Fruit fly (Drosophila melanogaster): ENCODE data around the gene SMC1.
A peak's percentile ranks its signal among the peaks of the same experiment; 100 is the strongest.

Gene SMC1

dm6 chr3R:24058041-24058440 is at the start of gene SMC1:
SMC1 (plus strand) TSS chr3R:24058287.
- TF ChIP-seq EcR (GFP tag; optimal IDR thresholded peaks at IDR 0.05) (no peak), psq (optimal IDR thresholded peaks at IDR 0.05) (no peak)

DNA sequence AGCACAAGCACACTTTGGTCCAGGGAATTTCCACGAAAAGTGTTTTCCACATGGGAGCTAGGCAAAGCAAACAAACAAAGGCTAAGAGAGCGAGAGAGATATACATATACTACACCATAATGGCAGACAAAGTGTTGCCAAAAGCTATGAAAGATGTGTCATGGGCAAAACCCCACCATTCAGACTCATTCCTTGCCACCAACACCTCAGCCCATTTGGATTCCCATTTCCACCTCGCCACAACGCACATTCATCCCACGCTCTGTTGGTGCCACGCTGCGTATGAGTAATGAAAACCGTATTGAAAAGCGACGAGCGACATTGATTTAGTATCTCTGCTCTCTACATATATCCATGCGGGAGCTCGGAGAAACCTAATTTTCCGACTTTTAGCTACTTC is 49.2 kb upstream of the SMC1 start:
- TF ChIP-seq usp (GFP tag; optimal IDR thresholded peaks at IDR 0.05) (no peak), Dll (optimal IDR thresholded peaks at IDR 0.05) (no peak), EcR (GFP tag; optimal IDR thresholded peaks at IDR 0.05) (no peak), CG8478 (optimal IDR thresholded peaks at IDR 0.05) (no peak), psq (optimal IDR thresholded peaks at IDR 0.05) (no peak), pan (optimal IDR thresholded peaks at IDR 0.05) (no peak)

DNA sequence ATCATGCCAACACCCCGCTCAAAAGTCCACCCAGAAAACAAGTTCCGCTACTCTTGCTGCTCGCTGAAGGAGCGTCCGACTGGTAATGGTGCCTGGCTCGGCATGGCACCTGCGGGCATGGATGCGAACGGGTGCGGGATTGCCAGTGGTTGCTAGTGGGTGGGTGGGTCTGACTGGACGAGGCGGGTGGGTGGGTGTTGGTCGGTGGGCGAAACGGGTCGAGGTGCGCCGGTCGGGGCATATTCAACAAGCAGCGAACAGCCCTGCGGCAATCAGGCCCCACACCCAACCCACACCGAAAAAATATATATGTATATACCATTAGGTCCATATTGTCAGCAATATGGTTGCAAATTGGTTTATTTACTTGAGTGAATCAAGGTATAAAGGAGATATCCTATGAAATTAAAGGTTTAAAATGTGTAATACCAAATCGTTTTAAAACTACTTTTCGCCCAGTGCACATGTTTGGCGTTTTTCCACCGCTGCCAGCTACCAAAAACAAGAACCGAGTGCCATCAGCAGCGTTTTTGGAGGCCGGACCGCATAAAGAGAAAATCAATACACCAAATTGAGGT is 47.4 kb upstream of the SMC1 start:
- TF ChIP-seq pan (optimal IDR thresholded peaks at IDR 0.05) (no peak), CG8478 (optimal IDR thresholded peaks at IDR 0.05) (no peak), psq (optimal IDR thresholded peaks at IDR 0.05) (no peak), Dll (optimal IDR thresholded peaks at IDR 0.05) (no peak), usp (GFP tag; optimal IDR thresholded peaks at IDR 0.05) (no peak), EcR (GFP tag; optimal IDR thresholded peaks at IDR 0.05) (no peak)

- no peak for TF ChIP-seq EcR (GFP tag; optimal IDR thresholded peaks at IDR 0.05)
- no peak for TF ChIP-seq pan (optimal IDR thresholded peaks at IDR 0.05)
- no peak for TF ChIP-seq psq (optimal IDR thresholded peaks at IDR 0.05)
- TF ChIP-seq CG8478 (optimal IDR thresholded peaks at IDR 0.05) = no peak
- TF ChIP-seq Dll (optimal IDR thresholded peaks at IDR 0.05) = no peak
- no peak for TF ChIP-seq usp (GFP tag; optimal IDR thresholded peaks at IDR 0.05)
Measured at dm6 chr3R:24012038-24012693, 45.9 kb upstream of the SMC1 start.

DNA sequence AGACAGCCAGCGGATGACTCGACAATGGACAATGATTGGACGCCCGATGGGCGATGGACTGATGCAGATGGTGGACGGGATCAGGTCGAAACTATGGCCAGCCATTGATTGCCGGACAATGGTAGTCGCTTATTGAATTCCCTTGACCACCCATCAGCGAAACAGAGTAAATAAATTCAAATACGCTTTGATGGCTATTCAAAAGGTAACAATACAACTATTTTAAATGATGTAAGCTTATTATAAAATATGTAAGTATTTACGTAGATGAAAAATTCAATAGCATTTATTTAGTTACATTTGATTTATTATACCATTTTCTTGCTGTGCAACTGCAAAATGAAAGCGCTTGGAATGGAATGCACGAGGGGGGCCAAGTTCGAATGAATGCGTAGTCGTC is 43.5 kb upstream of the SMC1 start:
- no peak for TF ChIP-seq usp (GFP tag; optimal IDR thresholded peaks at IDR 0.05)
- TF ChIP-seq psq (optimal IDR thresholded peaks at IDR 0.05) = no peak
- TF ChIP-seq CG8478 (optimal IDR thresholded peaks at IDR 0.05) = no peak
- TF ChIP-seq EcR (GFP tag; optimal IDR thresholded peaks at IDR 0.05) = no peak
- no peak for TF ChIP-seq pan (optimal IDR thresholded peaks at IDR 0.05)
- TF ChIP-seq Dll (optimal IDR thresholded peaks at IDR 0.05) = no peak

dm6 chr3R:24015449-24015848 is 42.6 kb upstream of the SMC1 start:
- TF ChIP-seq CG8478 (optimal IDR thresholded peaks at IDR 0.05) (no peak), pan (optimal IDR thresholded peaks at IDR 0.05) (no peak), EcR (GFP tag; optimal IDR thresholded peaks at IDR 0.05) (no peak), usp (GFP tag; optimal IDR thresholded peaks at IDR 0.05) (no peak), Dll (optimal IDR thresholded peaks at IDR 0.05) (no peak), psq (optimal IDR thresholded peaks at IDR 0.05) (no peak)

- TF ChIP-seq EcR (GFP tag; optimal IDR thresholded peaks at IDR 0.05) (peak in 1 of 2 experiments; percentile 55), pan (optimal IDR thresholded peaks at IDR 0.05) (no peak)
Measured at dm6 chr3R:24015939-24016913, 41.9 kb upstream of the SMC1 start.

DNA sequence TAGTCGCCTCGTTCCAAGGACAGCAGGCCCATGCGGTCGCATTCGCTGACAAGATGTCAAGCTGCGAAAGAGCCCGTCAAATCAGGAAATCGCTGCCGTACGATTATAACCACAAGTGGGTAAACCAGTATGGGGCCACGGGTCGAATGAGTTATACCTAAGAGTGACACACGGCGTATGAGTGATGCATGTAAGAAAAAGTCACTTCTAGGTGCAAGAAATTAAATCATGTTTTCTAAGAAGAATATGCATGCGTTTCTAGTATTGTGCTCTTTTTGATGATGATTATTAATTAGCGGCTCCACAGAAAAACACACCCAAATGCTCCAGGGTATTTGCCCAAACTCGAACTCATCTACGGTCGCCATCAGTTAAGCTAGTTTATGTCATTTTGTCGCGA is 40.4 kb upstream of the SMC1 start:
- no peak for TF ChIP-seq pan (optimal IDR thresholded peaks at IDR 0.05)
- TF ChIP-seq Dll (optimal IDR thresholded peaks at IDR 0.05) = no peak
- no peak for TF ChIP-seq usp (GFP tag; optimal IDR thresholded peaks at IDR 0.05)
- no peak for TF ChIP-seq CG8478 (optimal IDR thresholded peaks at IDR 0.05)
- TF ChIP-seq EcR (GFP tag; optimal IDR thresholded peaks at IDR 0.05) = no peak
- TF ChIP-seq psq (optimal IDR thresholded peaks at IDR 0.05) = no peak

dm6 chr3R:24021895-24022294 is 36.2 kb upstream of the SMC1 start:
- TF ChIP-seq pan (optimal IDR thresholded peaks at IDR 0.05) (no peak), Dll (optimal IDR thresholded peaks at IDR 0.05) (no peak), EcR (GFP tag; optimal IDR thresholded peaks at IDR 0.05) (no peak), psq (optimal IDR thresholded peaks at IDR 0.05) (no peak), usp (GFP tag; optimal IDR thresholded peaks at IDR 0.05) (no peak), CG8478 (optimal IDR thresholded peaks at IDR 0.05) (no peak)

dm6 chr3R:24024123-24024522 is 34.0 kb upstream of the SMC1 start:
- TF ChIP-seq usp (GFP tag; optimal IDR thresholded peaks at IDR 0.05) (no peak), CG8478 (optimal IDR thresholded peaks at IDR 0.05) (no peak), psq (optimal IDR thresholded peaks at IDR 0.05) (no peak), pan (optimal IDR thresholded peaks at IDR 0.05) (no peak), EcR (GFP tag; optimal IDR thresholded peaks at IDR 0.05) (no peak), Dll (optimal IDR thresholded peaks at IDR 0.05) (no peak)

DNA sequence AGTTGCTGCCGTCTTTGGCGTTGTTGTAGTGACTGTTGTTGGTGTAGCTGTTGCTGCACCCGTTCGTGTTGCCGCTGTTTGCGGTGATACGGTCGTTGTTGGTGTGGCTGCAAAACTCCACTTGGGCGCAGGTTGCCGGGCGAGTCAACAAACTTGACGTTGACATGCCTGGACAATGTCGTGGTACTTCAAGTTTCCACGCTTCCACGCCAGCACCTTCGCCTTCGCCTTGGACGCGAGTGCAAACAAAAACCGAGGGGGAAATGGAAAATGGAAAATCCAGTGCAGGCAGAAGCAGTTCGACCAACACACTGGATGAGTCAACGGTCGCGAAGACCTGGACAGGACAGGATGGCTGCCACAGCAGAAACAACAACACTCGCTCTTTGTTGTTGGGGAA is 33.4 kb upstream of the SMC1 start:
- TF ChIP-seq Dll (optimal IDR thresholded peaks at IDR 0.05) (no peak), EcR (GFP tag; optimal IDR thresholded peaks at IDR 0.05) (peak in 1 of 2 experiments; percentile 72)

dm6 chr3R:24025715-24026467 is 32.2 kb upstream of the SMC1 start:
- TF ChIP-seq psq (optimal IDR thresholded peaks at IDR 0.05) (no peak), pan (optimal IDR thresholded peaks at IDR 0.05) (no peak), Dll (optimal IDR thresholded peaks at IDR 0.05) (no peak), CG8478 (optimal IDR thresholded peaks at IDR 0.05) (no peak), usp (GFP tag; optimal IDR thresholded peaks at IDR 0.05) (no peak), EcR (GFP tag; optimal IDR thresholded peaks at IDR 0.05) (no peak)

Data from whole organism.